Worm (Caenorhabditis elegans): ENCODE results near the gene tps-2.

The tps-2 gene

DNA sequence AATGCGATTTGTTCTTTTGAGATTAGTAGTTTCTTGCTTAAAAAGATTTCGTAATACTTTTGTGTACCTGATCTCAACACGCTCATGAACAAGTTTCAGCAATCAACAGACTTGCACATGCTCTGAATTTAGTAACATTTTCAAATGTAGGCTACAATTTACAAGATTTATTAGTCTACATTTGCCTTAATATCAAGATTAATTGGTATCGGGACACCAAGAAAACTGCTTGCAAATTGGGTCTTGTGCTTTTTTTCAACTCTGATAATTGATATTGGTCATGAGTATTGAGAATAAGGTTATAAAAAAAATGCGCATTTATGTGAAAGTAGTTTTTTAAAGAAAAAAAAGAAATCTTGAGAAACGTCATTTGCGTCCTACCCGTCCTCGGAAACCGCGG lies 8.1 kb upstream of the tps-2 start:
- TF ChIP-seq mab-5 (tag; optimal IDR thresholded peaks at IDR 0.05) (no peak), skn-1 (tag; optimal IDR thresholded peaks at IDR 0.05) (no peak), ceh-16 (tag; optimal IDR thresholded peaks at IDR 0.05) (no peak), nhr-23 (tag; optimal IDR thresholded peaks at IDR 0.05) (no peak), elt-3 (tag; optimal IDR thresholded peaks at IDR 0.05) (no peak), lsy-2 (tag; optimal IDR thresholded peaks at IDR 0.05) (no peak), Y55F3AM.14 (GFP tag; optimal IDR thresholded peaks at IDR 0.05) (no peak), lin-13 (GFP tag; optimal IDR thresholded peaks at IDR 0.05) (no peak), alr-1 (tag; optimal IDR thresholded peaks at IDR 0.05) (no peak), aly-2 (tag; optimal IDR thresholded peaks at IDR 0.05) (no peak), ceh-82 (tag; optimal IDR thresholded peaks at IDR 0.05) (no peak), egl-27 (tag; optimal IDR thresholded peaks at IDR 0.05) (no peak), lin-39 (tag; optimal IDR thresholded peaks at IDR 0.05) (no peak), snpc-4 (tag; optimal IDR thresholded peaks at IDR 0.05) (no peak), lin-11 (tag; optimal IDR thresholded peaks at IDR 0.05) (no peak), nhr-25 (tag; optimal IDR thresholded peaks at IDR 0.05) (no peak)

DNA sequence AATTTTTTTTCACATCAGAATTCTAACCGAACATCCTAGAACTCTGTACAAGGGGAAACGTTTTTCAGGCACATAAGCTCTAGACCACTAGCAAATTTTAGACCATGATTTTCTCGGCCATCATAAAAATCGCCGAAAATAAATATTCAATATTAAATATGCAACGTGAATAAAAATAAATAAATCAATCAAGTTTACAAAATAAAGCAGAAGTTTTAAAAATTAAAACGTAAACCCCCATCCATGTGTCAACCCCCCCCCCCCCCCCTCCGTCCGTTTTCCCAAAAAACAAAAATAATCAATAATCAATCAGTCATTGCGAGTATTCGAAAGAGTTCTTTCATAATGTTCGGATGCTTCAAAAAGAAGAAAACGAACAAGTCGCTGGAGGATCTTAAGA lies 7.4 kb upstream of the tps-2 start, which contains the start of gene catp-4:
Gene catp-4 (plus strand): TSS at position 301 of the 400 bp plus-strand sequence.
- no peak for TF ChIP-seq elt-1 (tag; optimal IDR thresholded peaks at IDR 0.05)
- TF ChIP-seq nhr-21 (tag; optimal IDR thresholded peaks at IDR 0.05) = no peak
- no peak for TF ChIP-seq unc-39 (tag; optimal IDR thresholded peaks at IDR 0.05)
- no peak for TF ChIP-seq fos-1 (tag; optimal IDR thresholded peaks at IDR 0.05)
- TF ChIP-seq ceh-82 (tag; optimal IDR thresholded peaks at IDR 0.05) = no peak
- no peak for TF ChIP-seq C34F6.9 (tag; optimal IDR thresholded peaks at IDR 0.05)
- no peak for TF ChIP-seq zag-1 (tag; optimal IDR thresholded peaks at IDR 0.05)
- no peak for TF ChIP-seq nhr-25 (tag; optimal IDR thresholded peaks at IDR 0.05)
- TF ChIP-seq ztf-11 (tag; optimal IDR thresholded peaks at IDR 0.05) = no peak

DNA sequence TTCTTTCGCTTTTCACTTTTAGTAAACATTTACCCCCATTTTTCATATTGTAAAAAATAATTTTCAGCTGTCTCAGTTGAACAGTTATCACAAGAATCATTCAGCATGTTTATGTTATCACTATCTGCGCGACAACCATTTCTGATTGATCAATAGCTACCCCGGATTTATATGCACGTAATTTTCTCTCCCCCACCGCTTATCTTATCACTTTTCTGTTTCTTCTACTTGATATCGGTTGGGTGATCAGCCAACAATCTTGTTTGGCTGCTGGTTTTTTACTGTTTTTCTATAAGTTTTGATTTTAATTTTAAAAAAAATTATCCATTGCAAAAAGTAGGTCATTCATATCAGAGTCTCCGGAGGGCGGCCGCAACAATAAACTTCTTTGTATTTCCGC lies 2.9 kb upstream of the tps-2 start:
- no peak for TF ChIP-seq sem-4 (tag; optimal IDR thresholded peaks at IDR 0.05)
- peak; percentile 48 for TF ChIP-seq sma-9 (GFP tag; optimal IDR thresholded peaks at IDR 0.05)
- TF ChIP-seq sma-9 (tag; optimal IDR thresholded peaks at IDR 0.05) = no peak
- TF ChIP-seq nhr-21 (tag; optimal IDR thresholded peaks at IDR 0.05) = peak; percentile 2

DNA sequence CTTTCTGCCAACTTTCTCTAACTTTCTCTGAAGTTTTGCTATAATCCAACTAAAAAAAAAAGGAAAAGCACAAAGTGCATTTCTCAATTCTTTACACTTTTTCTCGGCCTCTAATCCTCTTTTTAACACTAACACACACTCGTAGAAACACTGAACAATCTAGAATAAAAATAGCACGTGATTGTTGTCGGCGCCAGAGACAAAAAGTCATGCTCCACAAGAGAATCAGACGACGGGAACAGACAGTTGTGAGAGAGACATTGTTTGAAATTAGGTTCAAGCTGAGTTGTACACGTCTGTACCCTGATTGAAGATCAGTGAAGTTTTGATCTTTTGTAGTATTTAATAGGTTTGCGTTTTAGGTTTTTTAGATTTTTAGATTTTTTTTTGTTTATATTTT lies 2.3 kb upstream of the tps-2 start:
- TF ChIP-seq lin-11 (tag; optimal IDR thresholded peaks at IDR 0.05) = no peak
- no peak for TF ChIP-seq ztf-11 (tag; optimal IDR thresholded peaks at IDR 0.05)
- no peak for TF ChIP-seq mbf-1 (tag; optimal IDR thresholded peaks at IDR 0.05)
- no peak for TF ChIP-seq ceh-82 (tag; optimal IDR thresholded peaks at IDR 0.05)
- TF ChIP-seq nhr-21 (tag; optimal IDR thresholded peaks at IDR 0.05) = no peak
- TF ChIP-seq ZK546.5 (tag; optimal IDR thresholded peaks at IDR 0.05) = no peak
- no peak for TF ChIP-seq unc-39 (tag; optimal IDR thresholded peaks at IDR 0.05)
- TF ChIP-seq dmd-4 (tag; optimal IDR thresholded peaks at IDR 0.05) = no peak
- peak; percentile 7 for TF ChIP-seq nhr-10 (tag; optimal IDR thresholded peaks at IDR 0.05)
- TF ChIP-seq gmeb-1 (tag; optimal IDR thresholded peaks at IDR 0.05) = peak; percentile 49
- TF ChIP-seq C34F6.9 (tag; optimal IDR thresholded peaks at IDR 0.05) = peak; percentile 78
- peak in 1 of 2 experiments; percentile 63 for TF ChIP-seq mdl-1 (tag; optimal IDR thresholded peaks at IDR 0.05)
- TF ChIP-seq zag-1 (tag; optimal IDR thresholded peaks at IDR 0.05) = no peak
- TF ChIP-seq nhr-6 (tag; optimal IDR thresholded peaks at IDR 0.05) = peak; percentile 45
- peak; percentile 34 for TF ChIP-seq snpc-4 (tag; optimal IDR thresholded peaks at IDR 0.05)
- TF ChIP-seq sem-4 (tag; optimal IDR thresholded peaks at IDR 0.05) = no peak
- TF ChIP-seq R02D3.7 (tag; optimal IDR thresholded peaks at IDR 0.05) = no peak
- TF ChIP-seq ztf-4 (tag; optimal IDR thresholded peaks at IDR 0.05) = peak; percentile 68
- TF ChIP-seq crh-2 (tag; optimal IDR thresholded peaks at IDR 0.05) = peak; percentile 81
- TF ChIP-seq ztf-1 (GFP tag; conservative IDR thresholded peaks at IDR 0.05) = no peak
- TF ChIP-seq fos-1 (tag; optimal IDR thresholded peaks at IDR 0.05) = peak; percentile 50
- TF ChIP-seq nhr-11 (tag; optimal IDR thresholded peaks at IDR 0.05) = no peak
- no peak for TF ChIP-seq Y55F3AM.14 (GFP tag; optimal IDR thresholded peaks at IDR 0.05)
- no peak for TF ChIP-seq unc-62 (GFP tag; optimal IDR thresholded peaks at IDR 0.05)
- TF ChIP-seq sma-9 (GFP tag; optimal IDR thresholded peaks at IDR 0.05) = peak; percentile 89
- TF ChIP-seq sma-9 (tag; optimal IDR thresholded peaks at IDR 0.05) = no peak
- TF ChIP-seq nhr-12 (tag; optimal IDR thresholded peaks at IDR 0.05) = no peak
- TF ChIP-seq nhr-77 (tag; optimal IDR thresholded peaks at IDR 0.05) = no peak
- TF ChIP-seq lin-13 (GFP tag; optimal IDR thresholded peaks at IDR 0.05) = peak; percentile 22
- TF ChIP-seq ceh-16 (tag; optimal IDR thresholded peaks at IDR 0.05) = no peak
- TF ChIP-seq elt-1 (tag; optimal IDR thresholded peaks at IDR 0.05) = no peak
- no peak for TF ChIP-seq nhr-23 (tag; optimal IDR thresholded peaks at IDR 0.05)
- TF ChIP-seq egl-27 (tag; optimal IDR thresholded peaks at IDR 0.05) = no peak
- no peak for TF ChIP-seq skn-1 (tag; optimal IDR thresholded peaks at IDR 0.05)
- no peak for TF ChIP-seq peb-1 (tag; optimal IDR thresholded peaks at IDR 0.05)
- TF ChIP-seq ama-1 (optimal IDR thresholded peaks at IDR 0.05) = peak; percentile 34
- no peak for TF ChIP-seq nhr-25 (tag; optimal IDR thresholded peaks at IDR 0.05)
- no peak for TF ChIP-seq lin-39 (tag; optimal IDR thresholded peaks at IDR 0.05)
- TF ChIP-seq mab-5 (tag; optimal IDR thresholded peaks at IDR 0.05) = peak; percentile 20
- TF ChIP-seq blmp-1 (tag; optimal IDR thresholded peaks at IDR 0.05; ENCODE audit: insufficient read depth) = no peak
- TF ChIP-seq lsy-2 (tag; optimal IDR thresholded peaks at IDR 0.05) = peak in 1 of 2 experiments; percentile 81
- peak; percentile 91 for TF ChIP-seq nhr-129 (tag; optimal IDR thresholded peaks at IDR 0.05)
- TF ChIP-seq sma-3 (GFP tag; optimal IDR thresholded peaks at IDR 0.05) = peak; percentile 64
